Fruit fly (Drosophila melanogaster) S2 (cell line): ENCODE measurements around the gene Lcp65Ac.

Experiments
- CG8478 ChIP-seq: fragments of >200 bp; optimal IDR thresholded peaks from 2 replicates; lab custom pipeline; 2018
- CTCF ChIP-seq, 2 experiments: fragments of >200 bp; optimal IDR thresholded peaks; 2 replicates each; lab custom pipeline; 2018

DNA sequence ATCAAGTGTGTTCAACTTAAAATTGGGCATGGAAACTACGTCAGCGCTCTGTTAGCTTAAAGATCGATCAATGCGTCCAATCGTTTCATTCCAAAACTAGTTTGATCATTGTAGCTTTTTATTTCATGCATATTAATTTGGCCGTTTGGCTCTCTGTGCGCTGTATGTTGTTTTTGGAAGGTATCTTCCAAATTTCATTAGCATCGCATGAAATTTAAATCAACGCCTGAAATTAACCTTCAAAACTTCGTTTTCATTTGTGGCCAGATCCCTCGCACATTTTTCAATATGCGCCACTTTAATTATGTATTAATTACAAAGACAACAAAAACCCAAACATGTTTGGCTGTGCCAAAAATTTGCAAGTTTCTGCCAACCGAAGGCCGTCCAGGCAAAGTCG is 6.0 kb upstream of the Lcp65Ac start:
- TF ChIP-seq CTCF (optimal IDR thresholded peaks at IDR 0.05; lab: Kevin White, UChicago): no peak
- TF ChIP-seq CG8478 (lab: Kevin White, UChicago): no peak
